Fruit fly (Drosophila melanogaster): ENCODE measurements around the gene CG9839.

dm6 chr3R:8850616-8851015, 45.0 kb upstream of the CG9839 start:
- no peak for TF ChIP-seq CG9705 (GFP tag; optimal IDR thresholded peaks at IDR 0.05)
- no peak for TF ChIP-seq CG32264 (GFP tag; optimal IDR thresholded peaks at IDR 0.05)

Data from whole organism, wandering third instar larva.